Worm (Caenorhabditis elegans): ENCODE data around the gene ZK813.3.

ce11 chrX:3470307-3470706 lies 28.7 kb downstream of the ZK813.3 start:
- TF ChIP-seq ets-4 (GFP tag; optimal IDR thresholded peaks at IDR 0.05) (no peak), cebp-2 (GFP tag; IDR thresholded peaks at IDR 0.05) (no peak), Y56A3A.18 (GFP tag; IDR thresholded peaks at IDR 0.05) (no peak), F57A8.1 (GFP tag; optimal IDR thresholded peaks at IDR 0.05) (no peak), pha-4 (tag; optimal IDR thresholded peaks at IDR 0.05) (no peak)
